Worm (Caenorhabditis elegans): ENCODE measurements around the gene F34H10.3.

- TF ChIP-seq ama-1 (optimal IDR thresholded peaks at IDR 0.05) (no peak), ama-1 (GFP tag; optimal IDR thresholded peaks at IDR 0.05) (no peak), lsl-1 (GFP tag; optimal IDR thresholded peaks at IDR 0.05) (no peak), hlh-26 (GFP tag; conservative IDR thresholded peaks at IDR 0.05) (no peak), chd-7 (tag; optimal IDR thresholded peaks at IDR 0.05) (no peak), nfya-1 (tag; optimal IDR thresholded peaks at IDR 0.05; ENCODE audit: borderline replicate concordance, insufficient read depth) (no peak), bed-2 (GFP tag; IDR thresholded peaks at IDR 0.05) (no peak), F55B11.4 (tag; optimal IDR thresholded peaks at IDR 0.05; ENCODE audit: borderline replicate concordance, insufficient read depth) (no peak), madf-3 (GFP tag; IDR thresholded peaks at IDR 0.05) (no peak)
These were observed 45.4 kb upstream of the F34H10.3 start, which contains the start of gene ifp-1 for ce11 chrX:9680119-9680682.

All from whole organism, young adult.